Fruit fly (Drosophila melanogaster) whole organism, embryonic: ENCODE measurements around the gene tbc.

Experiments
- Antp ChIP-seq: fragments of 200-800 bp; sonication (Bioruptor generic); optimal IDR thresholded peaks from 3 replicates; lab custom pipeline; 2016; ENCODE audit warnings: missing biosample characterization, missing genetic modification characterization
- Asciz ChIP-seq: fragments of 200-800 bp; sonication (Bioruptor generic); optimal IDR thresholded peaks from 2 replicates; lab custom pipeline; 2017; ENCODE audit warnings: missing biosample characterization, mild to moderate bottlenecking, missing genetic modification characterization, missing genetic modification reagents
- Blimp-1 ChIP-seq: fragments of 200-800 bp; sonication (Bioruptor generic); optimal IDR thresholded peaks from 3 replicates; lab custom pipeline; 2018; ENCODE audit warnings: missing biosample characterization, missing genetic modification characterization, mild to moderate bottlenecking, moderate library complexity, missing genetic modification reagents
- CG10543 ChIP-seq: fragments of 200-800 bp; sonication (Bioruptor generic); optimal IDR thresholded peaks from 3 replicates; lab custom pipeline; 2017; ENCODE audit warnings: missing biosample characterization, mild to moderate bottlenecking, missing genetic modification characterization, moderate library complexity
- CG10565 ChIP-seq: fragments of 200-800 bp; sonication (Bioruptor generic); optimal IDR thresholded peaks from 3 replicates; lab custom pipeline; 2016; ENCODE audit warnings: missing biosample characterization, mild to moderate bottlenecking, missing genetic modification characterization
- CG10654 ChIP-seq: fragments of 200-800 bp; sonication (Bioruptor generic); optimal IDR thresholded peaks from 2 replicates; lab custom pipeline; 2016; ENCODE audit warnings: missing biosample characterization, missing genetic modification characterization
- CG12071 ChIP-seq: fragments of 200-800 bp; sonication (Bioruptor generic); optimal IDR thresholded peaks from 3 replicates; lab custom pipeline; 2018; ENCODE audit warnings: missing biosample characterization, mild to moderate bottlenecking, missing genetic modification characterization
- CG12155 ChIP-seq: fragments of 200-800 bp; sonication (Bioruptor generic); optimal IDR thresholded peaks from 3 replicates; lab custom pipeline; 2016; ENCODE audit warnings: missing biosample characterization, missing genetic modification characterization
- CG1233 ChIP-seq: fragments of 200-800 bp; sonication (Bioruptor generic); optimal IDR thresholded peaks from 4 replicates; lab custom pipeline; 2018; ENCODE audit warnings: missing biosample characterization, mild to moderate bottlenecking, missing genetic modification characterization
- CG14965 ChIP-seq: fragments of 200-800 bp; sonication (Bioruptor generic); optimal IDR thresholded peaks from 2 replicates; lab custom pipeline; 2016; ENCODE audit warnings: missing biosample characterization, missing genetic modification characterization, borderline replicate concordance
- CG15011 ChIP-seq: fragments of 200-800 bp; sonication (Bioruptor generic); optimal IDR thresholded peaks from 3 replicates; lab custom pipeline; 2018; ENCODE audit warnings: missing biosample characterization, mild to moderate bottlenecking, missing genetic modification characterization
- CG15073 ChIP-seq: fragments of 200-800 bp; sonication (Bioruptor generic); optimal IDR thresholded peaks from 2 replicates; lab custom pipeline; 2016; ENCODE audit warnings: missing biosample characterization, missing genetic modification characterization
- CG2129 ChIP-seq: fragments of 200-800 bp; sonication (Bioruptor generic); IDR thresholded peaks from 2 replicates; pipeline ENCODE4 v1.3.6; 2022; ENCODE audit warnings: missing biosample characterization, missing genetic modification characterization; ENCODE audit not compliant: partially characterized antibody
- CG2875 ChIP-seq: fragments of 200-800 bp; sonication (Bioruptor generic); optimal IDR thresholded peaks from 2 replicates; lab custom pipeline; 2017; ENCODE audit warnings: missing biosample characterization, mild to moderate bottlenecking, missing genetic modification characterization, missing genetic modification reagents
- CG3281 ChIP-seq: fragments of 200-800 bp; sonication (Bioruptor generic); optimal IDR thresholded peaks from 3 replicates; lab custom pipeline; 2017; ENCODE audit warnings: missing biosample characterization, mild to moderate bottlenecking, missing genetic modification characterization
- CG3995 ChIP-seq: fragments of 200-800 bp; sonication (Bioruptor generic); optimal IDR thresholded peaks from 3 replicates; lab custom pipeline; 2016; ENCODE audit warnings: missing biosample characterization, missing genetic modification characterization
- CG4424 ChIP-seq: fragments of 200-800 bp; sonication (Bioruptor generic); optimal IDR thresholded peaks from 3 replicates; lab custom pipeline; 2016; ENCODE audit warnings: missing biosample characterization, missing genetic modification characterization
- CG6272 ChIP-seq: fragments of 200-800 bp; sonication (Bioruptor generic); IDR thresholded peaks from 2 replicates; pipeline ENCODE4 v1.3.6; 2022; ENCODE audit warnings: missing biosample characterization, missing genetic modification characterization
- CG6854 ChIP-seq: fragments of 200-800 bp; sonication (Bioruptor generic); optimal IDR thresholded peaks from 3 replicates; lab custom pipeline; 2017; ENCODE audit warnings: missing biosample characterization, mild to moderate bottlenecking, missing genetic modification characterization
- CG7839 ChIP-seq: fragments of 200-800 bp; sonication (Bioruptor generic); optimal IDR thresholded peaks from 3 replicates; lab custom pipeline; 2018; ENCODE audit warnings: missing biosample characterization, mild to moderate bottlenecking, missing genetic modification characterization, moderate library complexity
- CG7987 ChIP-seq: fragments of 200-800 bp; sonication (Bioruptor generic); optimal IDR thresholded peaks from 2 replicates; lab custom pipeline; 2018; ENCODE audit warnings: missing biosample characterization, mild to moderate bottlenecking, missing genetic modification characterization, moderate library complexity
- CG8388 ChIP-seq: fragments of 200-800 bp; sonication (Bioruptor generic); optimal IDR thresholded peaks from 2 replicates; lab custom pipeline; 2019; ENCODE audit warnings: missing biosample characterization, mild to moderate bottlenecking, missing genetic modification characterization, moderate library complexity
- HLH4C ChIP-seq: fragments of 200-800 bp; sonication (Bioruptor generic); IDR thresholded peaks from 3 replicates; pipeline ENCODE4 v1.3.6; 2022; ENCODE audit warnings: missing biosample characterization, missing genetic modification characterization; ENCODE audit not compliant: partially characterized antibody
- Jarid2 ChIP-seq: fragments of 200-800 bp; sonication (Bioruptor generic); optimal IDR thresholded peaks from 3 replicates; lab custom pipeline; 2017; ENCODE audit warnings: mild to moderate bottlenecking, missing biosample characterization, missing genetic modification reagents, missing genetic modification characterization
- NK7.1 ChIP-seq: fragments of 200-800 bp; sonication (Bioruptor generic); optimal IDR thresholded peaks from 3 replicates; lab custom pipeline; 2016; ENCODE audit warnings: missing biosample characterization, missing genetic modification characterization
- Nf-YB ChIP-seq: fragments of 200-800 bp; sonication (Bioruptor generic); optimal IDR thresholded peaks from 3 replicates; lab custom pipeline; 2019; ENCODE audit warnings: missing biosample characterization, mild to moderate bottlenecking, missing genetic modification characterization, moderate library complexity
- Optix ChIP-seq: fragments of 200-800 bp; sonication (Bioruptor generic); IDR thresholded peaks from 3 replicates; pipeline ENCODE4 v1.3.6; 2022; ENCODE audit warnings: missing biosample characterization, missing genetic modification characterization
- Poxn ChIP-seq: fragments of 200-800 bp; sonication (Bioruptor generic); IDR thresholded peaks from 2 replicates; pipeline ENCODE4 v1.3.6; 2022; ENCODE audit warnings: missing biosample characterization, missing genetic modification characterization
- Sry-δ ChIP-seq: fragments of 200-800 bp; sonication (Bioruptor generic); optimal IDR thresholded peaks from 2 replicates; lab custom pipeline; 2016; ENCODE audit warnings: missing biosample characterization, missing genetic modification characterization
- Stat92E ChIP-seq, 3 experiments: fragments of >200 bp in 2 of 3; fragments of 200-800 bp in 1 of 3; sonication (Bioruptor generic) in 1 of 3; optimal IDR thresholded peaks; 2 replicates each; lab custom pipeline; 2017 to 2019; ENCODE audit warnings: missing biosample characterization in 3 of 3, missing genetic modification characterization in 3 of 3, mild to moderate bottlenecking in 1 of 3, moderate library complexity in 1 of 3
- bsh ChIP-seq, 2 experiments: fragments of 200-800 bp; sonication (Bioruptor generic); optimal IDR thresholded peaks; 2 replicates each; lab custom pipeline; 2017 to 2018; ENCODE audit warnings: mild to moderate bottlenecking in 2 of 2, missing biosample characterization in 2 of 2, missing genetic modification characterization in 2 of 2, moderate library complexity in 1 of 2
- danr ChIP-seq: fragments of 200-800 bp; sonication (Bioruptor generic); IDR thresholded peaks from 2 replicates; pipeline ENCODE4 v1.3.6; 2022; ENCODE audit warnings: missing biosample characterization, missing genetic modification characterization
- dpn ChIP-seq, 2 experiments: fragments of 200-800 bp; sonication (Bioruptor generic); optimal IDR thresholded peaks; 3 replicates each; lab custom pipeline; 2016; ENCODE audit warnings: missing biosample characterization in 2 of 2, missing genetic modification characterization in 2 of 2
- fd102C ChIP-seq: fragments of 200-800 bp; sonication (Bioruptor generic); optimal IDR thresholded peaks from 2 replicates; lab custom pipeline; 2018; ENCODE audit warnings: missing biosample characterization, mild to moderate bottlenecking, missing genetic modification characterization, moderate library complexity
- fd3F ChIP-seq: fragments of 200-800 bp; sonication (Bioruptor generic); optimal IDR thresholded peaks from 2 replicates; lab custom pipeline; 2018; ENCODE audit warnings: missing biosample characterization, mild to moderate bottlenecking, missing genetic modification characterization, moderate library complexity
- ftz-f1 ChIP-seq: fragments of 200-800 bp; sonication (Bioruptor generic); optimal IDR thresholded peaks from 2 replicates; lab custom pipeline; 2016; ENCODE audit warnings: missing biosample characterization, missing genetic modification characterization
- grn ChIP-seq: fragments of 200-800 bp; sonication (Bioruptor generic); optimal IDR thresholded peaks from 3 replicates; lab custom pipeline; 2017; ENCODE audit warnings: missing biosample characterization, missing genetic modification characterization
- inv ChIP-seq: fragments of 200-800 bp; sonication (Bioruptor generic); IDR thresholded peaks from 2 replicates; pipeline ENCODE4 v1.3.6; 2022; ENCODE audit warnings: missing biosample characterization, missing genetic modification characterization; ENCODE audit not compliant: partially characterized antibody
- ken ChIP-seq: fragments of 200-800 bp; sonication (Bioruptor generic); IDR thresholded peaks from 3 replicates; pipeline ENCODE4 v1.3.6; 2022; ENCODE audit warnings: missing biosample characterization, missing genetic modification characterization
- lab ChIP-seq: fragments of 200-800 bp; sonication (Bioruptor generic); optimal IDR thresholded peaks from 3 replicates; lab custom pipeline; 2017; ENCODE audit warnings: missing biosample characterization, missing genetic modification characterization, mild to moderate bottlenecking, moderate library complexity, missing genetic modification reagents
- luna ChIP-seq: fragments of 200-800 bp; sonication (Bioruptor generic); optimal IDR thresholded peaks from 2 replicates; lab custom pipeline; 2016; ENCODE audit warnings: missing biosample characterization, missing genetic modification characterization
- mam ChIP-seq: fragments of 200-800 bp; sonication (Bioruptor generic); optimal IDR thresholded peaks from 3 replicates; lab custom pipeline; 2016; ENCODE audit warnings: missing biosample characterization, missing genetic modification characterization
- nom ChIP-seq: fragments of 200-800 bp; sonication (Bioruptor generic); optimal IDR thresholded peaks from 2 replicates; lab custom pipeline; 2017; ENCODE audit warnings: missing biosample characterization, missing genetic modification characterization, mild to moderate bottlenecking, moderate library complexity, missing genetic modification reagents
- odd ChIP-seq: fragments of 200-800 bp; sonication (Bioruptor generic); optimal IDR thresholded peaks from 2 replicates; lab custom pipeline; 2017; ENCODE audit warnings: missing biosample characterization, mild to moderate bottlenecking, missing genetic modification characterization
- pros ChIP-seq: fragments of 200-800 bp; sonication (Bioruptor generic); optimal IDR thresholded peaks from 3 replicates; lab custom pipeline; 2019; ENCODE audit warnings: missing biosample characterization, mild to moderate bottlenecking, missing genetic modification characterization, moderate library complexity
- sr ChIP-seq: fragments of 200-800 bp; sonication (Bioruptor generic); IDR thresholded peaks from 3 replicates; pipeline ENCODE4 v1.3.6; 2022; ENCODE audit warnings: missing biosample characterization, missing genetic modification characterization
- unc-4 ChIP-seq: fragments of 200-800 bp; sonication (Bioruptor generic); IDR thresholded peaks from 2 replicates; pipeline ENCODE4 v1.3.6; 2022; ENCODE audit warnings: missing biosample characterization, missing genetic modification characterization; ENCODE audit not compliant: partially characterized antibody

Gene tbc

dm6 chrX:20495767-20496656, 46.9 kb downstream of the tbc start (continued):
- TF ChIP-seq CG2875 (GFP tag; lab: Kevin White, UChicago) = peak; percentile 36
- no peak for TF ChIP-seq CG7987 (GFP tag; lab: Kevin White, UChicago)
- no peak for TF ChIP-seq luna (GFP tag; lab: Kevin White, UChicago)
- TF ChIP-seq ftz-f1 (GFP tag; lab: Kevin White, UChicago) = peak; percentile 17
- no peak for TF ChIP-seq Stat92E (GFP tag; optimal IDR thresholded peaks at IDR 0.05; lab: Kevin White, UChicago)
- TF ChIP-seq CG6272 = no peak
- peak; percentile 51 for TF ChIP-seq CG8388 (GFP tag; lab: Kevin White, UChicago)
- TF ChIP-seq unc-4 (GFP tag; lab: Robert Waterston, UW) = no peak
- TF ChIP-seq mam (GFP tag; lab: Kevin White, UChicago) = peak; percentile 66
- peak; percentile 6 for TF ChIP-seq CG10654 (GFP tag; lab: Kevin White, UChicago)
- no peak for TF ChIP-seq CG14965
- TF ChIP-seq danr (GFP tag; lab: Robert Waterston, UW) = 0 out of 2 replicates have a peak, but pooled peaks have one; percentile 19
- TF ChIP-seq Poxn = no peak
- TF ChIP-seq Asciz (GFP tag; lab: Kevin White, UChicago) = peak; percentile 49
- TF ChIP-seq CG1233 (GFP tag; lab: Kevin White, UChicago) = peak; percentile 36
- no peak for TF ChIP-seq CG10543 (GFP tag; lab: Kevin White, UChicago)
- TF ChIP-seq Nf-YB (GFP tag; lab: Kevin White, UChicago) = peak; percentile 10
- no peak for TF ChIP-seq inv
- TF ChIP-seq CG4424 (GFP tag; lab: Kevin White, UChicago) = peak; percentile 68
- peak; percentile 46 for TF ChIP-seq CG15011 (GFP tag; lab: Kevin White, UChicago)
- TF ChIP-seq HLH4C (GFP tag; lab: Robert Waterston, UW) = no peak
- TF ChIP-seq Optix = peak; percentile 27; the same call in 1 of the 3 replicates
- no peak for TF ChIP-seq grn (GFP tag; lab: Kevin White, UChicago)
- TF ChIP-seq fd102C = no peak
- TF ChIP-seq Sry-δ = peak; percentile 11
- TF ChIP-seq CG3281 (GFP tag; lab: Kevin White, UChicago) = peak; percentile 49
- TF ChIP-seq ken (GFP tag; lab: Robert Waterston, UW) = peak; percentile 34; the same call in 1 of the 3 replicates
- peak in 1 of 2 experiments; percentile 70 for TF ChIP-seq bsh (GFP tag; optimal IDR thresholded peaks at IDR 0.05; lab: Kevin White, UChicago)
- TF ChIP-seq CG3995 = no peak
- TF ChIP-seq Blimp-1 (GFP tag; lab: Kevin White, UChicago) = peak; percentile 70
- TF ChIP-seq dpn (GFP tag; optimal IDR thresholded peaks at IDR 0.05; lab: Kevin White, UChicago) = peak; percentile 59 to 67
- TF ChIP-seq pros (GFP tag; lab: Kevin White, UChicago) = no peak
- TF ChIP-seq Jarid2 (GFP tag; lab: Kevin White, UChicago) = no peak
- TF ChIP-seq NK7.1 = peak; percentile 19
- TF ChIP-seq CG6854 = peak; percentile 24
- no peak for TF ChIP-seq CG10565 (GFP tag; lab: Kevin White, UChicago)
- TF ChIP-seq Antp (GFP tag; lab: Kevin White, UChicago) = peak; percentile 42
- peak; percentile 48 for TF ChIP-seq CG12155
- no peak for TF ChIP-seq CG2129 (GFP tag; lab: Robert Waterston, UW)
- TF ChIP-seq odd (GFP tag; lab: Kevin White, UChicago) = peak; percentile 44
- peak; percentile 14 for TF ChIP-seq fd3F (GFP tag; lab: Kevin White, UChicago)
- TF ChIP-seq sr (GFP tag; lab: Robert Waterston, UW) = 0 out of 3 replicates have a peak, but pooled peaks have one; percentile 24
- TF ChIP-seq CG15073 (GFP tag; lab: Kevin White, UChicago) = peak; percentile 8
- peak; percentile 74 for TF ChIP-seq lab
- peak; percentile 68 for TF ChIP-seq CG7839 (tag; lab: Kevin White, UChicago)
- TF ChIP-seq nom (GFP tag; lab: Kevin White, UChicago) = no peak
- no peak for TF ChIP-seq CG12071
